Fruit fly (Drosophila melanogaster): ENCODE measurements around the gene Spn77Bc.
A peak's percentile ranks its signal among the peaks of the same experiment; 100 is the strongest.

Gene Spn77Bc

DNA sequence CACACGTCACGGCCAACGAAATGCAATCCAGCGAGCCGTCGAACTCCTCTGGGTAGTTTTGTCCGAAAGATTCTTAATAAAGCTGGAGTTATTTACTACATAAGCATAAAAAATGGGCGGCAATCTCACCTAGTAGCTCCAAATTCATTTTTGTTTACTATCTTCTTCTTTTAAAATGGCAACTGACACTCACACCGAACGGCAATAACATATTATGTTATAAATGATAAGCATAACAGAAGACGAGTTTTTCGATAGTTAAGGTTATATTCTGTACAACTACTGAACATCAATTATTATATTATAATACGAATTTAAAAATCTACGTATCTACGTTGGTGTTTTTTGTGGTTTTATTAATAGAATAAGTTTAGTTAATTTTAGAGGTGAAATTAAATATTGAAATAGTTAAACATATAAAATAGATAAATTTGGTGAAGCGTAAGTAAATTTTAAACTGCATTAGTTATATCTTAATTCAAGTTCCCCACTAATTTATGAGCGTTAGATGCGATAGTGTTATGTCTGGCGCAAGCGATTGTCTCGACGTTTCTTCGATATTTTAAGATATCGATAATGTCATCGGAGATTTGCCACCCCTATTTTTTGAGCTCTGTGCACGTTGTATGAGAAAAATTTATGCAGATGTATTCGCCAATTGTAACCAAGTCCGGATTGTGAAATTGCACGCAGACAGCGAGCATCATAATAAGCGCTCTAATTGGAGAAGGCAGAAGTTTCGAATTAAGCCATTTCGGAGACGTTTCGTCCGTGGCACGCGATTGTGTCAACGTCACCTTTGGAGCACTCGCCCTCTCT lies 5.5 kb downstream of the Spn77Bc start, which contains the start of the genes Rbbp5 and eRF1:
TSS of gene Rbbp5 (minus strand) at position 181 of the 819 bp plus-strand sequence.
TSS of gene eRF1 (plus strand) at position 594 of the 819 bp plus-strand sequence.
- TF ChIP-seq Spps (tag; optimal IDR thresholded peaks at IDR 0.05) (peak; percentile 38), CG8478 (optimal IDR thresholded peaks at IDR 0.05) (no peak), CG18619 (GFP tag; optimal IDR thresholded peaks at IDR 0.05) (peak; percentile 40), Atf-2 (GFP tag; optimal IDR thresholded peaks at IDR 0.05) (peak; percentile 28), CG2116 (GFP tag; optimal IDR thresholded peaks at IDR 0.05) (peak; percentile 78), fd102C (GFP tag; optimal IDR thresholded peaks at IDR 0.05) (no peak), Blimp-1 (GFP tag; optimal IDR thresholded peaks at IDR 0.05) (no peak), gcm (GFP tag; optimal IDR thresholded peaks at IDR 0.05) (no peak), CG5953 (GFP tag; IDR thresholded peaks at IDR 0.05) (peak; percentile 60; the same call in 1 of the 2 replicates), NFAT (GFP tag; IDR thresholded peaks at IDR 0.05) (peak; percentile 83), CG18476 (GFP tag; optimal IDR thresholded peaks at IDR 0.05) (peak; percentile 66), Taf1 (GFP tag; IDR thresholded peaks at IDR 0.05) (peak; percentile 70), E2f2 (GFP tag; IDR thresholded peaks at IDR 0.05) (peak; percentile 24; the same call in 1 of the 2 replicates), CG11456 (GFP tag; IDR thresholded peaks at IDR 0.05) (no peak; the same call in 2 of the 3 replicates), CG3726 (GFP tag; IDR thresholded peaks at IDR 0.05) (peak; percentile 59; the same call in 1 of the 3 replicates), BEAF-32 (GFP tag; optimal IDR thresholded peaks at IDR 0.05) (peak; percentile 95), CG11247 (GFP tag; IDR thresholded peaks at IDR 0.05) (no peak), Stat92E (GFP tag; optimal IDR thresholded peaks at IDR 0.05) (no peak), CG13296 (GFP tag; optimal IDR thresholded peaks at IDR 0.05) (peak; percentile 39), jumu (GFP tag; optimal IDR thresholded peaks at IDR 0.05) (peak; percentile 33), sc (optimal IDR thresholded peaks at IDR 0.05) (no peak), sc (GFP tag; optimal IDR thresholded peaks at IDR 0.05) (peak; percentile 7), CG6765 (GFP tag; optimal IDR thresholded peaks at IDR 0.05) (no peak), CG7372 (GFP tag; IDR thresholded peaks at IDR 0.05) (peak; percentile 82), crc (GFP tag; optimal IDR thresholded peaks at IDR 0.05) (peak; percentile 33), dan (GFP tag; IDR thresholded peaks at IDR 0.05) (no peak), hkb (optimal IDR thresholded peaks at IDR 0.05) (peak; percentile 27), hkb (GFP tag; IDR thresholded peaks at IDR 0.05) (peak; percentile 66; the same call in 1 of the 2 replicates), vfl (GFP tag; optimal IDR thresholded peaks at IDR 0.05) (peak; percentile 71), cato (GFP tag; optimal IDR thresholded peaks at IDR 0.05; ENCODE audit: borderline replicate concordance) (no peak), gcm2 (GFP tag; optimal IDR thresholded peaks at IDR 0.05) (peak; percentile 38), CG6254 (GFP tag; optimal IDR thresholded peaks at IDR 0.05) (peak; percentile 26), CG15479 (GFP tag; optimal IDR thresholded peaks at IDR 0.05) (peak; percentile 74), lola (GFP tag; optimal IDR thresholded peaks at IDR 0.05) (peak in 1 of 3 experiments; percentile 77), CG15514 (GFP tag; optimal IDR thresholded peaks at IDR 0.05) (peak; percentile 72), pzg (GFP tag; optimal IDR thresholded peaks at IDR 0.05) (peak; percentile 64), zfh2 (GFP tag; optimal IDR thresholded peaks at IDR 0.05) (peak; percentile 80), Nf-YA (GFP tag; IDR thresholded peaks at IDR 0.05) (no peak), az2 (GFP tag; optimal IDR thresholded peaks at IDR 0.05) (peak; percentile 71), tup (GFP tag; optimal IDR thresholded peaks at IDR 0.05) (no peak), Neu2 (GFP tag; optimal IDR thresholded peaks at IDR 0.05; ENCODE audit: borderline replicate concordance) (no peak), CG10543 (GFP tag; optimal IDR thresholded peaks at IDR 0.05) (peak; percentile 68), CG2875 (GFP tag; optimal IDR thresholded peaks at IDR 0.05) (no peak), Mes4 (GFP tag; optimal IDR thresholded peaks at IDR 0.05) (peak; percentile 40), CG30431 (GFP tag; optimal IDR thresholded peaks at IDR 0.05) (no peak), tll (GFP tag; optimal IDR thresholded peaks at IDR 0.05) (no peak), HLHmδ (GFP tag; optimal IDR thresholded peaks at IDR 0.05) (no peak), trh (GFP tag; optimal IDR thresholded peaks at IDR 0.05) (peak; percentile 36), CG12104 (GFP tag; optimal IDR thresholded peaks at IDR 0.05) (peak; percentile 60)
